Worm (Caenorhabditis elegans): Measurements from ENCODE around the gene T21B10.3.
A peak's percentile ranks its signal among the peaks of the same experiment; 100 is the strongest.

ce11 chrII:8898582-8899356 lies 35.4 kb upstream of the T21B10.3 start:
- TF ChIP-seq ceh-9 (tag; optimal IDR thresholded peaks at IDR 0.05): no peak
- no peak for TF ChIP-seq pha-4 (tag; optimal IDR thresholded peaks at IDR 0.05)
- no peak for TF ChIP-seq ama-1 (optimal IDR thresholded peaks at IDR 0.05)
- no peak for TF ChIP-seq npax-4 (tag; optimal IDR thresholded peaks at IDR 0.05)
- TF ChIP-seq tbx-2 (tag; optimal IDR thresholded peaks at IDR 0.05): peak; percentile 15
- no peak for TF ChIP-seq ref-2 (tag; optimal IDR thresholded peaks at IDR 0.05)
- no peak for TF ChIP-seq sox-2 (GFP tag; IDR thresholded peaks at IDR 0.05)
- TF ChIP-seq nfya-1 (tag; optimal IDR thresholded peaks at IDR 0.05): no peak

All from whole organism, late embryonic.